Fruit fly (Drosophila melanogaster): ENCODE measurements around the gene Pi3K92E.

Pi3K92E gene

dm6 chr3R:20588480-20588785 lies 46.1 kb downstream of the Pi3K92E start, which contains the start of gene Srp72 (continued):
- TF ChIP-seq gfzf (GFP tag; optimal IDR thresholded peaks at IDR 0.05) (peak; percentile 56), Tbp (GFP tag; optimal IDR thresholded peaks at IDR 0.05) (no peak), al (GFP tag; IDR thresholded peaks at IDR 0.05) (peak; percentile 33; the same call in 1 of the 2 replicates), Fer1 (GFP tag; optimal IDR thresholded peaks at IDR 0.05) (peak; percentile 18), croc (GFP tag; conservative IDR thresholded peaks at IDR 0.05) (no peak), HLH54F (GFP tag; optimal IDR thresholded peaks at IDR 0.05) (peak; percentile 2), D (optimal IDR thresholded peaks at IDR 0.05) (no peak), D (GFP tag; optimal IDR thresholded peaks at IDR 0.05) (peak; percentile 5), CG6791 (GFP tag; IDR thresholded peaks at IDR 0.05; ENCODE audit: partially characterized antibody) (no peak), CG6175 (GFP tag; IDR thresholded peaks at IDR 0.05) (no peak), mirr (GFP tag; optimal IDR thresholded peaks at IDR 0.05) (no peak), CG32772 (GFP tag; IDR thresholded peaks at IDR 0.05) (0 out of 2 replicates have a peak, but pooled peaks have one; percentile 30), tna (GFP tag; IDR thresholded peaks at IDR 0.05; ENCODE audit: partially characterized antibody) (no peak), tin (GFP tag; optimal IDR thresholded peaks at IDR 0.05) (peak; percentile 41), Oaz (GFP tag; IDR thresholded peaks at IDR 0.05) (no peak), stwl (tag; optimal IDR thresholded peaks at IDR 0.05) (peak; percentile 59), ab (GFP tag; optimal IDR thresholded peaks at IDR 0.05) (no peak), pnt (GFP tag; optimal IDR thresholded peaks at IDR 0.05) (no peak), seq (GFP tag; IDR thresholded peaks at IDR 0.05) (peak; percentile 38; the same call in 1 of the 2 replicates), CG2129 (GFP tag; IDR thresholded peaks at IDR 0.05; ENCODE audit: partially characterized antibody) (no peak), CG16779 (GFP tag; IDR thresholded peaks at IDR 0.05) (no peak), nerfin-1 (tag; optimal IDR thresholded peaks at IDR 0.05) (no peak), CG8089 (GFP tag; optimal IDR thresholded peaks at IDR 0.05) (no peak), onecut (GFP tag; IDR thresholded peaks at IDR 0.05) (no peak), mam (GFP tag; optimal IDR thresholded peaks at IDR 0.05) (no peak), CG5180 (GFP tag; optimal IDR thresholded peaks at IDR 0.05) (no peak), CG13624 (GFP tag; optimal IDR thresholded peaks at IDR 0.05) (no peak), salm (tag; optimal IDR thresholded peaks at IDR 0.05) (no peak), Sin3A (optimal IDR thresholded peaks at IDR 0.05) (peak; percentile 46), CG17361 (GFP tag; IDR thresholded peaks at IDR 0.05) (no peak), HLH3B (GFP tag; IDR thresholded peaks at IDR 0.05) (peak; percentile 51; the same call in 1 of the 2 replicates), lbe (GFP tag; optimal IDR thresholded peaks at IDR 0.05) (no peak), run (tag; optimal IDR thresholded peaks at IDR 0.05) (no peak), twi (tag; optimal IDR thresholded peaks at IDR 0.05) (peak; percentile 28), CG7745 (tag; optimal IDR thresholded peaks at IDR 0.05) (peak; percentile 91), Ravus (GFP tag; IDR thresholded peaks at IDR 0.05) (no peak), Elba2 (GFP tag; optimal IDR thresholded peaks at IDR 0.05) (no peak), nmo (GFP tag; optimal IDR thresholded peaks at IDR 0.05) (peak; percentile 63), CG4707 (GFP tag; optimal IDR thresholded peaks at IDR 0.05) (no peak), CG33213 (GFP tag; optimal IDR thresholded peaks at IDR 0.05) (peak; percentile 18), MBD-R2 (GFP tag; IDR thresholded peaks at IDR 0.05) (peak; percentile 19; the same call in 1 of the 2 replicates), slbo (GFP tag; IDR thresholded peaks at IDR 0.05) (peak; percentile 70), sqz (GFP tag; optimal IDR thresholded peaks at IDR 0.05) (no peak), CG17568 (GFP tag; optimal IDR thresholded peaks at IDR 0.05) (no peak), CG30403 (GFP tag; optimal IDR thresholded peaks at IDR 0.05) (peak; percentile 68), ssp (GFP tag; IDR thresholded peaks at IDR 0.05) (no peak), esg (GFP tag; conservative IDR thresholded peaks at IDR 0.05) (no peak), CG4404 (GFP tag; IDR thresholded peaks at IDR 0.05) (no peak), zen (tag; optimal IDR thresholded peaks at IDR 0.05) (peak; percentile 80), ato (GFP tag; IDR thresholded peaks at IDR 0.05; ENCODE audit: partially characterized antibody) (no peak), CG14050 (GFP tag; IDR thresholded peaks at IDR 0.05) (no peak; the same call in 2 of the 3 replicates), klu (GFP tag; IDR thresholded peaks at IDR 0.05) (no peak), ranshi (GFP tag; IDR thresholded peaks at IDR 0.05) (no peak)

Data from whole organism, embryonic.